Worm (Caenorhabditis elegans) whole organism, L4 larva: ENCODE data around the gene ets-9.
A peak's percentile ranks its signal among the peaks of the same experiment; 100 is the strongest.

Experiments used
- dpl-1 ChIP-seq: fragments of 150-350 bp; optimal IDR thresholded peaks from 2 replicates; lab custom pipeline; 2014; ENCODE audit warnings: missing biosample characterization, missing genetic modification reagents, missing genetic modification characterization
- fkh-10 ChIP-seq: fragments of 150-350 bp; optimal IDR thresholded peaks from 2 replicates; lab custom pipeline; 2014; ENCODE audit warnings: missing biosample characterization, missing genetic modification reagents, missing genetic modification characterization
- jun-1 ChIP-seq: fragments of 150-350 bp; optimal IDR thresholded peaks from 2 replicates; lab custom pipeline; 2014; ENCODE audit warnings: missing biosample characterization, missing genetic modification reagents, missing genetic modification characterization
- lin-15B ChIP-seq: fragments of 150-350 bp; sonication (generic microtip); optimal IDR thresholded peaks from 3 replicates; lab custom pipeline; 2014; ENCODE audit warnings: missing biosample characterization, missing genetic modification characterization
- lsy-2 ChIP-seq, 2 experiments: fragments of 150-350 bp in 1 of 2; sonication (generic microtip) in 1 of 2; optimal IDR thresholded peaks; 2 replicates each; lab custom pipeline; 2014 to 2017; ENCODE audit warnings: missing biosample characterization in 2 of 2, missing genetic modification characterization in 2 of 2
- madf-5 ChIP-seq, 2 experiments: fragments of 200-800 bp; sonication (Bioruptor generic); IDR thresholded peaks; 2 replicates each; pipeline ENCODE4 v1.3.6; 2022; ENCODE audit warnings: missing compliant biosample characterization in 2 of 2, missing genetic modification characterization in 2 of 2
- mdl-1 ChIP-seq, 2 experiments: fragments of 150-350 bp in 1 of 2; sonication (generic microtip) in 1 of 2; optimal IDR thresholded peaks; 2 replicates each; lab custom pipeline; 2014 to 2017; ENCODE audit warnings: missing biosample characterization in 2 of 2, missing genetic modification characterization in 2 of 2
- nhr-76 ChIP-seq: fragments of 150-350 bp; optimal IDR thresholded peaks from 2 replicates; lab custom pipeline; 2014; ENCODE audit warnings: missing biosample characterization, missing genetic modification characterization
- pha-4 ChIP-seq, 2 experiments: fragments of 150-350 bp in 1 of 2; fragments of 200-800 bp in 1 of 2; sonication (Bioruptor generic) in 1 of 2; IDR thresholded peaks in 1 of 2; optimal IDR thresholded peaks in 1 of 2; 2 replicates each; pipeline versions ENCODE4 v1.3.6 to Lab custom; 2014 to 2022; ENCODE audit warnings: missing genetic modification characterization in 2 of 2, missing genetic modification reagents in 2 of 2, missing biosample characterization in 1 of 2, missing compliant biosample characterization in 1 of 2
- pqm-1 ChIP-seq: sonication (generic microtip); optimal IDR thresholded peaks from 2 replicates; lab custom pipeline; 2017; ENCODE audit warnings: missing biosample characterization, missing genetic modification characterization
- saeg-2 ChIP-seq: fragments of 200-800 bp; sonication (Bioruptor generic); IDR thresholded peaks from 2 replicates; pipeline ENCODE4 v1.3.6; 2022; ENCODE audit warnings: missing genetic modification reagents, missing genetic modification characterization, missing compliant biosample characterization
- set-16 ChIP-seq: fragments of 200-800 bp; sonication (Bioruptor generic); IDR thresholded peaks from 2 replicates; pipeline ENCODE4 v1.3.6; 2022; ENCODE audit warnings: missing genetic modification reagents, missing genetic modification characterization, missing compliant biosample characterization
- unc-62 ChIP-seq, 3 experiments: fragments of 150-350 bp in 1 of 3; sonication (generic microtip); optimal IDR thresholded peaks in 2 of 3; peaks in 1 of 3; 1 replicate in 1 of 3; 2 replicates in 2 of 3; lab custom pipeline; 2014 to 2017; ENCODE audit warnings: missing biosample characterization in 3 of 3, missing genetic modification characterization in 3 of 3, missing genetic modification reagents in 3 of 3, missing genotype in 1 of 3

DNA sequence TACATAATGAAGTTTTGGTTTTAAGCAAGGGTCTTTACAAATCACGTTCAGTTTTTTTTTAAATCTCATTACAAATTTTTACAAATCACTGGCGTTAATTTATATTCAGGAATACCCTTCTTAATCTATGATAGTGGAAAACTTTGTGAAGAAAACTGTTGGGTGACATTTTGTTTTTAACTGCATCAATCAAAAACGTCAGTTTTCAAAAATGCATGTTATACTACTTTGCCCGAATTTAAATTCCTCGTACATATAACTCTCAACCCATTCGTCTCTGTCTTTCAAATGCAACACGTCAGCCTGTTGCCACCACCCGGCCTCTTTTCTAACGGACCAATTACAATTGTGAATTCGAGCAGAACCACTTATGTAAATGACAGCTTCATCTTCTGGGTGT lies 30.6 kb upstream of the ets-9 start, which contains the start of gene hlh-13:
- TF ChIP-seq saeg-2 (GFP tag; lab: Robert Waterston, UW) (no peak), fkh-10 (GFP tag; lab: Kevin White, UChicago) (no peak), unc-62 (GFP tag; optimal IDR thresholded peaks at IDR 0.05 in 1 of 2; lab: Kevin White, UChicago) (peak in 1 of 2 experiments; percentile 68), unc-62 (tag; optimal IDR thresholded peaks at IDR 0.05; lab: Kevin White, UChicago) (no peak), set-16 (GFP tag; lab: Robert Waterston, UW) (no peak), lin-15B (tag; lab: Kevin White, UChicago) (no peak), dpl-1 (GFP tag; lab: Kevin White, UChicago) (no peak), lsy-2 (tag; optimal IDR thresholded peaks at IDR 0.05; lab: Kevin White, UChicago) (no peak), mdl-1 (tag; optimal IDR thresholded peaks at IDR 0.05; lab: Kevin White, UChicago) (no peak), jun-1 (no peak), pha-4 (GFP tag; IDR thresholded peaks at IDR 0.05; lab: Robert Waterston, UW) (no peak), pha-4 (tag; optimal IDR thresholded peaks at IDR 0.05; lab: Kevin White, UChicago) (no peak), madf-5 (GFP tag; IDR thresholded peaks at IDR 0.05; lab: Robert Waterston, UW) (no peak), pqm-1 (tag; lab: Kevin White, UChicago) (no peak), nhr-76 (no peak)
